Worm (Caenorhabditis elegans) whole organism, young adult: ENCODE measurements around the gene T06E6.15.

Experiments
- D2030.7 ChIP-seq: fragments of 200-800 bp; sonication (Bioruptor generic); IDR thresholded peaks from 2 replicates; pipeline ENCODE4 v1.3.6; 2022; ENCODE audit warnings: missing genetic modification reagents, missing genetic modification characterization, missing compliant biosample characterization
- F22D6.2 ChIP-seq: sonication (generic microtip); optimal IDR thresholded peaks from 2 replicates; lab custom pipeline; 2016; ENCODE audit warnings: mild to moderate bottlenecking, missing genetic modification characterization, missing compliant biosample characterization
- T26A5.8 ChIP-seq: sonication (generic microtip); optimal IDR thresholded peaks from 2 replicates; lab custom pipeline; 2016; ENCODE audit warnings: missing genetic modification characterization, missing compliant biosample characterization
- Y56A3A.18 ChIP-seq: fragments of 200-800 bp; sonication (Bioruptor generic); IDR thresholded peaks from 2 replicates; pipeline ENCODE4 v1.3.6; 2022; ENCODE audit warnings: missing genetic modification reagents, missing genetic modification characterization, missing compliant biosample characterization
- Y95B8A.8 ChIP-seq: fragments of 200-800 bp; sonication (Bioruptor generic); IDR thresholded peaks from 2 replicates; pipeline ENCODE4 v1.3.6; 2022; ENCODE audit warnings: missing genetic modification reagents, missing genetic modification characterization, missing compliant biosample characterization
- ceh-40 ChIP-seq: fragments of 200-800 bp; sonication (Bioruptor generic); IDR thresholded peaks from 2 replicates; pipeline ENCODE4 v1.3.6; 2022; ENCODE audit warnings: missing genetic modification characterization, missing compliant biosample characterization
- lsl-1 ChIP-seq: fragments of 200-800 bp; sonication (Bioruptor generic); optimal IDR thresholded peaks from 2 replicates; lab custom pipeline; 2018; ENCODE audit warnings: mild to moderate bottlenecking, missing genetic modification characterization, moderate library complexity, missing compliant biosample characterization
- nhr-27 ChIP-seq: fragments of 200-800 bp; sonication (Bioruptor generic); optimal IDR thresholded peaks from 2 replicates; lab custom pipeline; 2018; ENCODE audit warnings: mild to moderate bottlenecking, missing genetic modification characterization, moderate library complexity, missing compliant biosample characterization
- pha-4 ChIP-seq: fragments of 150-350 bp; sonication (generic microtip); optimal IDR thresholded peaks from 2 replicates; lab custom pipeline; 2014; ENCODE audit warnings: missing biosample characterization, missing genetic modification reagents, missing genetic modification characterization
- rpc-1 ChIP-seq, 2 experiments: fragments of 150-350 bp in 1 of 2; sonication (generic microtip) in 1 of 2; optimal IDR thresholded peaks; 2 replicates each; lab custom pipeline; 2014 to 2018; ENCODE audit warnings: missing biosample characterization in 1 of 2, missing genetic modification characterization in 1 of 2, missing genetic modification reagents in 1 of 2, missing genotype in 1 of 2
- sdz-38 ChIP-seq: sonication (generic microtip); optimal IDR thresholded peaks from 2 replicates; lab custom pipeline; 2016; ENCODE audit warnings: missing genotype, missing genetic modification characterization, missing compliant biosample characterization

DNA sequence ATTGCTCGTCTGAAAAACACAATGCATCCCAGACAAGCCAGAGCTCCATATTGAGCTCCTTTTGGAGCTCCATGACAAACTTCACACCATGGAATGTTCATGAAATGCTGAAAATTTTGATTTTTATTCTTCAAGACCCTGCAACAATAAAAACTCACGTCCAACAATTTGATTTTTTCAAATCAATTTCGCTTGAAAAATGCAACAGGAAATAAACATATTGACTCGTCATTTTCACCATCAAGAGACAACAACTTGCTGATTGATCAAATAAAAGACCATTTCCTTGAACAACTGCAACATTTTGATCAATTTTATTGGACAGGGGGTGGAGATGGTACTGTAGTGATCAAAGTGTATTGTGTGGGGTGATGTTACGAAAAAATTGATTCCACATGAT lies 29.9 kb downstream of the T06E6.15 start, which contains the start of gene nhr-269:
- no peak for TF ChIP-seq pha-4 (tag; lab: Kevin White, UChicago)
- TF ChIP-seq D2030.7 (GFP tag; lab: Robert Waterston, UW) = no peak
- TF ChIP-seq Y56A3A.18 (GFP tag; lab: Robert Waterston, UW) = no peak
- TF ChIP-seq ceh-40 (GFP tag; lab: Robert Waterston, UW) = no peak
- no peak for TF ChIP-seq sdz-38
- TF ChIP-seq T26A5.8 (tag; lab: Kevin White, UChicago) = no peak
- no peak for TF ChIP-seq rpc-1 (optimal IDR thresholded peaks at IDR 0.05; lab: Kevin White, UChicago)
- TF ChIP-seq rpc-1 (tag; optimal IDR thresholded peaks at IDR 0.05; lab: Kevin White, UChicago) = no peak
- no peak for TF ChIP-seq F22D6.2
- TF ChIP-seq Y95B8A.8 = no peak
- TF ChIP-seq lsl-1 (GFP tag; lab: Kevin White, UChicago) = no peak
- TF ChIP-seq nhr-27 = no peak
